Fruit fly (Drosophila melanogaster) Kc167 (cell line): ENCODE data around the gene DppIII.

Experiments
- Sin3A ChIP-seq: fragments of >200 bp; optimal IDR thresholded peaks from 2 replicates; lab custom pipeline; 2018; ENCODE audit warnings: missing external identifiers
- h ChIP-seq: fragments of >200 bp; optimal IDR thresholded peaks from 3 replicates; lab custom pipeline; 2018; ENCODE audit warnings: missing external identifiers
- insv ChIP-seq: fragments of >200 bp; optimal IDR thresholded peaks from 3 replicates; lab custom pipeline; 2018; ENCODE audit warnings: missing external identifiers
- psq ChIP-seq: fragments of >200 bp; optimal IDR thresholded peaks from 2 replicates; lab custom pipeline; 2017; ENCODE audit warnings: missing external identifiers
- ttk ChIP-seq: sonication (Bioruptor generic); optimal IDR thresholded peaks from 2 replicates; lab custom pipeline; 2017; ENCODE audit warnings: missing external identifiers

DNA sequence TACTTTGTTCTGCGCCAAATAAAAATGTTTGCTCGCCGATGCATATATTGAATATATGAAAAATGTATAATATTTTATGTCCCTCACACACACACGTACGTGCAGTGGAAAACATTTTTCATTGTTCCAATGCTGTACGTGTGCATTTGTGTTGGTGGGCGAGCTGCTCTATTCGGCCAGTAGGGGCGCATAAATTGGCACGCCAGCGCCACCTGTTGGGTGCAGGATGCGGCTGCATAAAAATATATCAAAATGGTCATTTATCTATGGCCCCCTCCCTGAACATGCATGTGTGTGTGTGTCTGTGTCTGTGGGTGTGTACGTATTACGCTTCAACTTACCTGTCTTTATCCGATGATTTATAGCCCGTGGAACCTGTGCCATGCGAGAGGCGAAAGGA lies 45.4 kb downstream of the DppIII start:
- TF ChIP-seq h (lab: Kevin White, UChicago), result no peak
- no peak for TF ChIP-seq Sin3A (lab: Kevin White, UChicago)
- TF ChIP-seq psq, result no peak
- no peak for TF ChIP-seq insv (lab: Kevin White, UChicago)
- TF ChIP-seq ttk (lab: Kevin White, UChicago), result no peak
